Worm (Caenorhabditis elegans): ENCODE results near the gene T11F8.5.

DNA sequence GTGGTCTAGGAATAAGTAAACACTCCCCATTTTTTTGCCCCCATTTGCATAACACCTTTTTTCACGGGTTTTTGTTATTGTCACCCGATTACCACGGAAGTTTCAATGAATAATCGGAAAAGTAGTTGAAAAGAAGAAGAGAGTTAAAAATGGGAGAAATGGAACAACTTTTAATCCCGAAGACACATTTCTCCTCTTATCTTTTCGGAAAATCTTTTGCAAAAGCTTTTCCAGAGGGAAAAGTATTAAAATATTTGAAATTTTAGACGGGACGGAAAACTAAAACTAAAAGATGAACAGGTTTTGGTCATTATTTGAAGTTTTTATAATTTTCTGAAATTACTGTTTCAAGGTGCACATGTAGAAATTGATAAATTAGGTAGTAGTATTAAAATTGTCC, 36.2 kb downstream of the T11F8.5 start:
- TF ChIP-seq lin-11 (tag; optimal IDR thresholded peaks at IDR 0.05) (no peak), pqm-1 (tag; optimal IDR thresholded peaks at IDR 0.05) (no peak), tbx-2 (tag; optimal IDR thresholded peaks at IDR 0.05) (no peak), ceh-2 (tag; optimal IDR thresholded peaks at IDR 0.05) (no peak), sox-2 (GFP tag; IDR thresholded peaks at IDR 0.05) (no peak), ama-1 (optimal IDR thresholded peaks at IDR 0.05) (no peak), pha-4 (tag; optimal IDR thresholded peaks at IDR 0.05) (no peak), eyg-1 (tag; optimal IDR thresholded peaks at IDR 0.05) (no peak)
